Fruit fly (Drosophila melanogaster) whole organism, embryonic: ENCODE measurements around the gene CG6800.
A peak's percentile ranks its signal among the peaks of the same experiment; 100 is the strongest.

Source experiments
- Ada2b ChIP-seq: fragments of 200-800 bp; sonication (Bioruptor generic); IDR thresholded peaks from 2 replicates; pipeline ENCODE4 v1.3.6; 2022; ENCODE audit warnings: missing biosample characterization, missing genetic modification characterization
- C15 ChIP-seq: fragments of 200-800 bp; sonication (Bioruptor generic); IDR thresholded peaks from 3 replicates; pipeline ENCODE4 v1.3.6; 2022; ENCODE audit warnings: missing biosample characterization, missing genetic modification characterization
- CG10959 ChIP-seq: fragments of 200-800 bp; sonication (Bioruptor generic); IDR thresholded peaks from 2 replicates; pipeline ENCODE4 v1.3.6; 2022; ENCODE audit warnings: missing biosample characterization, missing genetic modification characterization
- CG10979 ChIP-seq: fragments of 200-800 bp; sonication (Bioruptor generic); optimal IDR thresholded peaks from 2 replicates; lab custom pipeline; 2018; ENCODE audit warnings: missing biosample characterization, mild to moderate bottlenecking, missing genetic modification characterization, moderate library complexity
- CG11504 ChIP-seq: fragments of 200-800 bp; sonication (Bioruptor generic); optimal IDR thresholded peaks from 3 replicates; lab custom pipeline; 2019; ENCODE audit warnings: missing biosample characterization, mild to moderate bottlenecking, missing genetic modification characterization, moderate library complexity
- CG12104 ChIP-seq: fragments of 200-800 bp; sonication (Bioruptor generic); optimal IDR thresholded peaks from 3 replicates; lab custom pipeline; 2016; ENCODE audit warnings: missing biosample characterization, missing genetic modification characterization
- CG1233 ChIP-seq: fragments of 200-800 bp; sonication (Bioruptor generic); optimal IDR thresholded peaks from 4 replicates; lab custom pipeline; 2018; ENCODE audit warnings: missing biosample characterization, mild to moderate bottlenecking, missing genetic modification characterization
- CG12391 ChIP-seq: fragments of 200-800 bp; sonication (Bioruptor generic); optimal IDR thresholded peaks from 3 replicates; lab custom pipeline; 2018; ENCODE audit warnings: missing biosample characterization, mild to moderate bottlenecking, missing genetic modification characterization, moderate library complexity
- CG13424 ChIP-seq: fragments of 200-800 bp; sonication (Bioruptor generic); optimal IDR thresholded peaks from 2 replicates; lab custom pipeline; 2019; ENCODE audit warnings: missing biosample characterization, mild to moderate bottlenecking, missing genetic modification characterization, moderate library complexity
- CG15696 ChIP-seq: fragments of 200-800 bp; sonication (Bioruptor generic); optimal IDR thresholded peaks from 2 replicates; lab custom pipeline; 2019; ENCODE audit warnings: missing biosample characterization, mild to moderate bottlenecking, missing genetic modification characterization, moderate library complexity
- CG1602 ChIP-seq: fragments of 200-800 bp; sonication (Bioruptor generic); optimal IDR thresholded peaks from 3 replicates; lab custom pipeline; 2016; ENCODE audit warnings: missing biosample characterization, missing genetic modification characterization
- CG17361 ChIP-seq: fragments of 200-800 bp; sonication (Bioruptor generic); IDR thresholded peaks from 3 replicates; pipeline ENCODE4 v1.3.6; 2022; ENCODE audit warnings: missing biosample characterization, missing genetic modification characterization
- CG18599 ChIP-seq: fragments of 200-800 bp; sonication (Bioruptor generic); optimal IDR thresholded peaks from 3 replicates; lab custom pipeline; 2017; ENCODE audit warnings: missing biosample characterization, missing genetic modification characterization, mild to moderate bottlenecking, moderate library complexity, missing genetic modification reagents
- CG18764 ChIP-seq: fragments of 200-800 bp; sonication (Bioruptor generic); optimal IDR thresholded peaks from 3 replicates; lab custom pipeline; 2016; ENCODE audit warnings: missing biosample characterization, missing genetic modification characterization
- CG2199 ChIP-seq: fragments of 200-800 bp; sonication (Bioruptor generic); IDR thresholded peaks from 3 replicates; pipeline ENCODE4 v1.3.6; 2022; ENCODE audit warnings: missing biosample characterization, missing genetic modification characterization
- CG30403 ChIP-seq: fragments of 200-800 bp; sonication (Bioruptor generic); optimal IDR thresholded peaks from 3 replicates; lab custom pipeline; 2016; ENCODE audit warnings: missing biosample characterization, missing genetic modification characterization
- CG3281 ChIP-seq: fragments of 200-800 bp; sonication (Bioruptor generic); optimal IDR thresholded peaks from 3 replicates; lab custom pipeline; 2017; ENCODE audit warnings: missing biosample characterization, mild to moderate bottlenecking, missing genetic modification characterization
- CG4360 ChIP-seq: fragments of 200-800 bp; sonication (Bioruptor generic); IDR thresholded peaks from 2 replicates; pipeline ENCODE4 v1.3.6; 2022; ENCODE audit warnings: missing biosample characterization, missing genetic modification characterization
- CG4820 ChIP-seq: fragments of 200-800 bp; sonication (Bioruptor generic); optimal IDR thresholded peaks from 3 replicates; lab custom pipeline; 2016; ENCODE audit warnings: missing biosample characterization, missing genetic modification characterization
- CG6654 ChIP-seq: fragments of 200-800 bp; sonication (Bioruptor generic); optimal IDR thresholded peaks from 2 replicates; lab custom pipeline; 2017; ENCODE audit warnings: missing biosample characterization, mild to moderate bottlenecking, missing genetic modification characterization
- CG6689 ChIP-seq: fragments of 200-800 bp; sonication (Bioruptor generic); IDR thresholded peaks from 2 replicates; pipeline ENCODE4 v1.3.6; 2022; ENCODE audit warnings: missing biosample characterization, missing genetic modification characterization
- CG7839 ChIP-seq: fragments of 200-800 bp; sonication (Bioruptor generic); optimal IDR thresholded peaks from 3 replicates; lab custom pipeline; 2018; ENCODE audit warnings: missing biosample characterization, mild to moderate bottlenecking, missing genetic modification characterization, moderate library complexity
- CG8924 ChIP-seq: fragments of 200-800 bp; optimal IDR thresholded peaks from 3 replicates; lab custom pipeline; 2019; ENCODE audit warnings: missing biosample characterization, mild to moderate bottlenecking, missing genetic modification characterization, moderate library complexity
- CG9609 ChIP-seq: fragments of 200-800 bp; sonication (Bioruptor generic); optimal IDR thresholded peaks from 3 replicates; lab custom pipeline; 2016; ENCODE audit warnings: missing biosample characterization, missing genetic modification characterization
- D ChIP-seq, 2 experiments: fragments of 200-800 bp in 1 of 2; fragments of >200 bp in 1 of 2; sonication (Bioruptor generic) in 1 of 2; optimal IDR thresholded peaks; 2 replicates in 1 of 2; 3 replicates in 1 of 2; lab custom pipeline; 2017; ENCODE audit warnings: mild to moderate bottlenecking in 1 of 2, missing biosample characterization in 1 of 2, missing genetic modification characterization in 1 of 2, missing genetic modification reagents in 1 of 2
- D19A ChIP-seq: fragments of 200-800 bp; optimal IDR thresholded peaks from 3 replicates; lab custom pipeline; 2019; ENCODE audit warnings: missing biosample characterization, mild to moderate bottlenecking, missing genetic modification characterization, moderate library complexity
- Dp ChIP-seq: fragments of 200-800 bp; sonication (Bioruptor generic); optimal IDR thresholded peaks from 2 replicates; lab custom pipeline; 2018; ENCODE audit warnings: missing biosample characterization, mild to moderate bottlenecking, missing genetic modification characterization, moderate library complexity
- Fer1 ChIP-seq: fragments of 200-800 bp; sonication (Bioruptor generic); optimal IDR thresholded peaks from 2 replicates; lab custom pipeline; 2017; ENCODE audit warnings: missing biosample characterization, mild to moderate bottlenecking, missing genetic modification characterization
- Hr51 ChIP-seq, 2 experiments: fragments of 200-800 bp; sonication (Bioruptor generic); optimal IDR thresholded peaks; 2 replicates in 1 of 2; 3 replicates in 1 of 2; lab custom pipeline; 2016 to 2018; ENCODE audit warnings: missing biosample characterization in 2 of 2, missing genetic modification characterization in 2 of 2, mild to moderate bottlenecking in 1 of 2, moderate library complexity in 1 of 2
- NC2β ChIP-seq: fragments of 200-800 bp; sonication (Bioruptor generic); optimal IDR thresholded peaks from 2 replicates; lab custom pipeline; 2016; ENCODE audit warnings: missing biosample characterization, missing genetic modification characterization
- Nf-YB ChIP-seq: fragments of 200-800 bp; sonication (Bioruptor generic); optimal IDR thresholded peaks from 3 replicates; lab custom pipeline; 2019; ENCODE audit warnings: missing biosample characterization, mild to moderate bottlenecking, missing genetic modification characterization, moderate library complexity
- Rfx ChIP-seq: fragments of 200-800 bp; sonication (Bioruptor generic); IDR thresholded peaks from 2 replicates; pipeline ENCODE4 v1.3.6; 2022; ENCODE audit warnings: missing biosample characterization, missing genetic modification characterization
- Spps ChIP-seq: fragments of 200-800 bp; sonication (Bioruptor generic); optimal IDR thresholded peaks from 2 replicates; lab custom pipeline; 2018; ENCODE audit warnings: missing biosample characterization, mild to moderate bottlenecking, missing genetic modification characterization
- Usf ChIP-seq: fragments of 200-800 bp; sonication (Bioruptor generic); optimal IDR thresholded peaks from 2 replicates; lab custom pipeline; 2017; ENCODE audit warnings: missing genotype, missing biosample characterization, missing genetic modification characterization
- bcd ChIP-seq: fragments of 200-800 bp; sonication (Bioruptor generic); optimal IDR thresholded peaks from 2 replicates; lab custom pipeline; 2017; ENCODE audit warnings: missing biosample characterization, mild to moderate bottlenecking, missing genetic modification characterization
- dmrt99B ChIP-seq: fragments of 200-800 bp; sonication (Bioruptor generic); optimal IDR thresholded peaks from 2 replicates; lab custom pipeline; 2018; ENCODE audit warnings: missing biosample characterization, mild to moderate bottlenecking, missing genetic modification characterization, moderate library complexity
- gcm ChIP-seq: fragments of 200-800 bp; sonication (Bioruptor generic); optimal IDR thresholded peaks from 2 replicates; lab custom pipeline; 2019; ENCODE audit warnings: missing biosample characterization, mild to moderate bottlenecking, missing genetic modification characterization, moderate library complexity
- gem ChIP-seq: fragments of 200-800 bp; sonication (Bioruptor generic); optimal IDR thresholded peaks from 2 replicates; lab custom pipeline; 2019; ENCODE audit warnings: missing biosample characterization, mild to moderate bottlenecking, missing genetic modification characterization, moderate library complexity
- grn ChIP-seq: fragments of 200-800 bp; sonication (Bioruptor generic); optimal IDR thresholded peaks from 3 replicates; lab custom pipeline; 2017; ENCODE audit warnings: missing biosample characterization, missing genetic modification characterization
- ind ChIP-seq: fragments of 200-800 bp; sonication (Bioruptor generic); optimal IDR thresholded peaks from 3 replicates; lab custom pipeline; 2016; ENCODE audit warnings: missing biosample characterization, missing genetic modification characterization
- kni ChIP-seq: fragments of 200-800 bp; sonication (Bioruptor generic); optimal IDR thresholded peaks from 3 replicates; lab custom pipeline; 2017; ENCODE audit warnings: mild to moderate bottlenecking, missing biosample characterization, missing genetic modification reagents, missing genetic modification characterization
- lola ChIP-seq, 3 experiments: fragments of >200 bp in 2 of 3; fragments of 200-800 bp in 1 of 3; sonication (Bioruptor generic) in 1 of 3; optimal IDR thresholded peaks; 2 replicates each; lab custom pipeline; 2017 to 2019; ENCODE audit warnings: missing biosample characterization in 3 of 3, missing genetic modification characterization in 3 of 3, mild to moderate bottlenecking in 1 of 3, moderate library complexity in 1 of 3
- nmo ChIP-seq: fragments of 200-800 bp; sonication (Bioruptor generic); optimal IDR thresholded peaks from 2 replicates; lab custom pipeline; 2018; ENCODE audit warnings: missing biosample characterization, mild to moderate bottlenecking, missing genetic modification characterization, moderate library complexity
- nom ChIP-seq: fragments of 200-800 bp; sonication (Bioruptor generic); optimal IDR thresholded peaks from 2 replicates; lab custom pipeline; 2017; ENCODE audit warnings: missing biosample characterization, missing genetic modification characterization, mild to moderate bottlenecking, moderate library complexity, missing genetic modification reagents
- sens ChIP-seq: fragments of 200-800 bp; sonication (Bioruptor generic); peaks from one replicate; lab custom pipeline; 2016; ENCODE audit warnings: missing biosample characterization, missing genetic modification characterization
- tna ChIP-seq: fragments of 200-800 bp; sonication (Bioruptor generic); IDR thresholded peaks from 2 replicates; pipeline ENCODE4 v1.3.6; 2022; ENCODE audit warnings: missing biosample characterization, missing genetic modification characterization; ENCODE audit not compliant: partially characterized antibody

CG6800 gene

dm6 chr3R:21823076-21823475, 47.1 kb downstream of the CG6800 start (continued):
- TF ChIP-seq Usf (GFP tag; lab: Kevin White, UChicago): no peak
- no peak for TF ChIP-seq C15 (GFP tag; lab: Robert Waterston, UW)
- TF ChIP-seq NC2β: no peak
- no peak for TF ChIP-seq CG18764 (GFP tag; lab: Kevin White, UChicago)
- peak; percentile 65 for TF ChIP-seq nom (GFP tag; lab: Kevin White, UChicago)
- no peak for TF ChIP-seq Spps (tag; lab: Kevin White, UChicago)

dm6 chr3R:21823699-21824406, 47.9 kb downstream of the CG6800 start:
- TF ChIP-seq CG30403 (GFP tag; lab: Kevin White, UChicago) (peak; percentile 9), grn (peak; percentile 88), bcd (GFP tag; lab: Kevin White, UChicago) (peak; percentile 33), CG15696 (peak; percentile 83), nmo (peak; percentile 37), CG12104 (GFP tag; lab: Kevin White, UChicago) (peak; percentile 6), CG17361 (peak; percentile 62; the same call in 2 of the 3 replicates), ind (GFP tag; lab: Kevin White, UChicago) (peak; percentile 4), CG11504 (tag; lab: Kevin White, UChicago) (peak; percentile 70), CG1602 (GFP tag; lab: Kevin White, UChicago) (peak; percentile 13), CG18599 (GFP tag; lab: Kevin White, UChicago) (peak; percentile 11), D19A (tag; lab: Kevin White, UChicago) (peak; percentile 60), CG8924 (peak; percentile 42), tna (GFP tag; lab: Robert Waterston, UW) (peak; percentile 17; the same call in 1 of the 2 replicates), CG13424 (peak; percentile 15), CG10959 (peak; percentile 69), CG12391 (peak; percentile 46), CG4360 (GFP tag; lab: Robert Waterston, UW) (peak; percentile 95), Rfx (GFP tag; lab: Robert Waterston, UW) (0 out of 2 replicates have a peak, but pooled peaks have one; percentile 8), CG1233 (GFP tag; lab: Kevin White, UChicago) (peak; percentile 41), D (optimal IDR thresholded peaks at IDR 0.05; lab: Kevin White, UChicago) (no peak), D (GFP tag; optimal IDR thresholded peaks at IDR 0.05; lab: Kevin White, UChicago) (peak; percentile 49), CG2199 (GFP tag; lab: Robert Waterston, UW) (peak; percentile 41; the same call in 1 of the 3 replicates), Nf-YB (GFP tag; lab: Kevin White, UChicago) (peak; percentile 19), CG7839 (peak; percentile 54), Dp (GFP tag; lab: Kevin White, UChicago) (no peak), gem (tag; lab: Kevin White, UChicago) (peak; percentile 65), CG10979 (tag; lab: Kevin White, UChicago) (peak; percentile 70), Ada2b (GFP tag; lab: Robert Waterston, UW) (peak; percentile 21; the same call in 1 of the 2 replicates), Fer1 (peak; percentile 15), CG6689 (GFP tag; lab: Robert Waterston, UW) (peak; percentile 39; the same call in 1 of the 2 replicates), gcm (GFP tag; lab: Kevin White, UChicago) (peak; percentile 13), CG3281 (GFP tag; lab: Kevin White, UChicago) (peak; percentile 13), lola (GFP tag; optimal IDR thresholded peaks at IDR 0.05; lab: Kevin White, UChicago) (peak in 1 of 3 experiments; percentile 54), sens (GFP tag; lab: Kevin White, UChicago) (peak; percentile 30), Hr51 (GFP tag; optimal IDR thresholded peaks at IDR 0.05; lab: Kevin White, UChicago) (peak in 1 of 2 experiments; percentile 41), dmrt99B (tag; lab: Kevin White, UChicago) (peak; percentile 40), CG6654 (GFP tag; lab: Kevin White, UChicago) (no peak), kni (GFP tag; lab: Kevin White, UChicago) (peak; percentile 51), CG9609 (GFP tag; lab: Kevin White, UChicago) (no peak), CG4820 (GFP tag; lab: Kevin White, UChicago) (peak; percentile 2)
